Fruit fly (Drosophila melanogaster) whole organism, embryonic: Measurements from ENCODE around the gene GlnRS.
A peak's percentile ranks its signal among the peaks of the same experiment; 100 is the strongest.

Experiments used
- CG11696 ChIP-seq: fragments of 200-800 bp; sonication (Bioruptor generic); IDR thresholded peaks from 2 replicates; pipeline ENCODE4 v1.3.6; 2022; ENCODE audit warnings: missing biosample characterization, missing genetic modification characterization
- CG15479 ChIP-seq: fragments of 200-800 bp; sonication (Bioruptor generic); optimal IDR thresholded peaks from 3 replicates; lab custom pipeline; 2019; ENCODE audit warnings: missing biosample characterization, mild to moderate bottlenecking, missing genetic modification characterization, moderate library complexity
- CG1602 ChIP-seq: fragments of 200-800 bp; sonication (Bioruptor generic); optimal IDR thresholded peaks from 3 replicates; lab custom pipeline; 2016; ENCODE audit warnings: missing biosample characterization, missing genetic modification characterization
- CG16815 ChIP-seq: fragments of 200-800 bp; sonication (Bioruptor generic); optimal IDR thresholded peaks from 3 replicates; lab custom pipeline; 2017; ENCODE audit warnings: missing biosample characterization, mild to moderate bottlenecking, missing genetic modification characterization
- CG2875 ChIP-seq: fragments of 200-800 bp; sonication (Bioruptor generic); optimal IDR thresholded peaks from 2 replicates; lab custom pipeline; 2017; ENCODE audit warnings: missing biosample characterization, mild to moderate bottlenecking, missing genetic modification characterization, missing genetic modification reagents
- CG3281 ChIP-seq: fragments of 200-800 bp; sonication (Bioruptor generic); optimal IDR thresholded peaks from 3 replicates; lab custom pipeline; 2017; ENCODE audit warnings: missing biosample characterization, mild to moderate bottlenecking, missing genetic modification characterization
- CG3838 ChIP-seq: fragments of 200-800 bp; sonication (Bioruptor generic); optimal IDR thresholded peaks from 3 replicates; lab custom pipeline; 2016; ENCODE audit warnings: missing biosample characterization, missing genetic modification characterization
- CG3847 ChIP-seq: fragments of 200-800 bp; sonication (Bioruptor generic); IDR thresholded peaks from 2 replicates; pipeline ENCODE4 v1.3.6; 2022; ENCODE audit warnings: missing biosample characterization, missing genetic modification characterization
- CG4360 ChIP-seq: fragments of 200-800 bp; sonication (Bioruptor generic); IDR thresholded peaks from 2 replicates; pipeline ENCODE4 v1.3.6; 2022; ENCODE audit warnings: missing biosample characterization, missing genetic modification characterization
- CG6683 ChIP-seq: fragments of 200-800 bp; sonication (Bioruptor generic); optimal IDR thresholded peaks from 2 replicates; lab custom pipeline; 2017; ENCODE audit warnings: missing biosample characterization, mild to moderate bottlenecking, missing genetic modification characterization, missing genetic modification reagents
- CG6689 ChIP-seq: fragments of 200-800 bp; sonication (Bioruptor generic); IDR thresholded peaks from 2 replicates; pipeline ENCODE4 v1.3.6; 2022; ENCODE audit warnings: missing biosample characterization, missing genetic modification characterization
- CG7271 ChIP-seq: fragments of 200-800 bp; sonication (Bioruptor generic); optimal IDR thresholded peaks from 2 replicates; lab custom pipeline; 2018; ENCODE audit warnings: missing biosample characterization, mild to moderate bottlenecking, missing genetic modification characterization, moderate library complexity
- CG7556 ChIP-seq: fragments of 200-800 bp; sonication (Bioruptor generic); optimal IDR thresholded peaks from 2 replicates; lab custom pipeline; 2017; ENCODE audit warnings: missing biosample characterization, mild to moderate bottlenecking, missing genetic modification characterization
- CG9797 ChIP-seq: fragments of 200-800 bp; sonication (Bioruptor generic); optimal IDR thresholded peaks from 3 replicates; lab custom pipeline; 2018; ENCODE audit warnings: missing biosample characterization, mild to moderate bottlenecking, missing genetic modification characterization
- Dbx ChIP-seq: fragments of 200-800 bp; sonication (Bioruptor generic); IDR thresholded peaks from 3 replicates; pipeline ENCODE4 v1.3.6; 2022; ENCODE audit warnings: missing biosample characterization, missing genetic modification characterization
- Ets97D ChIP-seq: fragments of 200-800 bp; sonication (Bioruptor generic); optimal IDR thresholded peaks from 3 replicates; lab custom pipeline; 2016; ENCODE audit warnings: missing biosample characterization, missing genetic modification characterization
- H2.0 ChIP-seq: fragments of 200-800 bp; sonication (Bioruptor generic); IDR thresholded peaks from 2 replicates; pipeline ENCODE4 v1.3.6; 2022; ENCODE audit warnings: missing biosample characterization, missing genetic modification characterization
- HLHmδ ChIP-seq: fragments of 200-800 bp; sonication (Bioruptor generic); optimal IDR thresholded peaks from 2 replicates; lab custom pipeline; 2018; ENCODE audit warnings: missing biosample characterization, mild to moderate bottlenecking, missing genetic modification characterization, moderate library complexity
- Hmr ChIP-seq: fragments of 200-800 bp; sonication (Bioruptor generic); optimal IDR thresholded peaks from 3 replicates; lab custom pipeline; 2017; ENCODE audit warnings: mild to moderate bottlenecking, missing biosample characterization, missing genetic modification reagents, missing genetic modification characterization
- Max ChIP-seq: fragments of 200-800 bp; sonication (Bioruptor generic); optimal IDR thresholded peaks from 2 replicates; lab custom pipeline; 2016; ENCODE audit warnings: missing biosample characterization, mild to moderate bottlenecking, missing genetic modification characterization
- NC2α ChIP-seq: fragments of 200-800 bp; sonication (Bioruptor generic); optimal IDR thresholded peaks from 2 replicates; lab custom pipeline; 2016; ENCODE audit warnings: missing biosample characterization, missing genetic modification characterization
- Scr ChIP-seq: fragments of 200-800 bp; sonication (Bioruptor generic); IDR thresholded peaks from 2 replicates; pipeline ENCODE4 v1.3.6; 2022; ENCODE audit warnings: missing biosample characterization, missing genetic modification characterization; ENCODE audit not compliant: partially characterized antibody
- Sin3A ChIP-seq: fragments of >200 bp; optimal IDR thresholded peaks from 2 replicates; lab custom pipeline; 2018
- Tbp ChIP-seq: fragments of >200 bp; optimal IDR thresholded peaks from 2 replicates; lab custom pipeline; 2018; ENCODE audit warnings: missing biosample characterization, missing genetic modification characterization
- br ChIP-seq: fragments of >200 bp; optimal IDR thresholded peaks from 2 replicates; lab custom pipeline; 2017
- dan ChIP-seq: fragments of 200-800 bp; sonication (Bioruptor generic); IDR thresholded peaks from 2 replicates; pipeline ENCODE4 v1.3.6; 2022; ENCODE audit warnings: missing biosample characterization, missing genetic modification characterization
- ftz-f1 ChIP-seq: fragments of 200-800 bp; sonication (Bioruptor generic); optimal IDR thresholded peaks from 2 replicates; lab custom pipeline; 2016; ENCODE audit warnings: missing biosample characterization, missing genetic modification characterization
- gce ChIP-seq: fragments of 200-800 bp; sonication (Bioruptor generic); IDR thresholded peaks from 3 replicates; pipeline ENCODE4 v1.3.6; 2022; ENCODE audit warnings: missing biosample characterization, missing genetic modification characterization
- gro ChIP-seq: fragments of 200-800 bp; sonication (Bioruptor generic); optimal IDR thresholded peaks from 2 replicates; lab custom pipeline; 2016; ENCODE audit warnings: missing biosample characterization, missing genetic modification characterization
- kni ChIP-seq: fragments of 200-800 bp; sonication (Bioruptor generic); optimal IDR thresholded peaks from 3 replicates; lab custom pipeline; 2017; ENCODE audit warnings: mild to moderate bottlenecking, missing biosample characterization, missing genetic modification reagents, missing genetic modification characterization
- lola ChIP-seq, 3 experiments: fragments of >200 bp in 2 of 3; fragments of 200-800 bp in 1 of 3; sonication (Bioruptor generic) in 1 of 3; optimal IDR thresholded peaks; 2 replicates each; lab custom pipeline; 2017 to 2019; ENCODE audit warnings: missing biosample characterization in 3 of 3, missing genetic modification characterization in 3 of 3, mild to moderate bottlenecking in 1 of 3, moderate library complexity in 1 of 3
- lov ChIP-seq, 2 experiments: fragments of 200-800 bp in 1 of 2; fragments of >200 bp in 1 of 2; sonication (Bioruptor generic) in 1 of 2; IDR thresholded peaks in 1 of 2; optimal IDR thresholded peaks in 1 of 2; 2 replicates in 1 of 2; 3 replicates in 1 of 2; pipeline versions ENCODE4 v1.3.6 to Lab custom; 2017 to 2022; ENCODE audit warnings: missing biosample characterization in 1 of 2, missing genetic modification characterization in 1 of 2
- nerfin-1 ChIP-seq: fragments of 200-800 bp; sonication (Bioruptor generic); optimal IDR thresholded peaks from 3 replicates; lab custom pipeline; 2019; ENCODE audit warnings: missing biosample characterization, mild to moderate bottlenecking, missing genetic modification characterization, moderate library complexity
- nom ChIP-seq: fragments of 200-800 bp; sonication (Bioruptor generic); optimal IDR thresholded peaks from 2 replicates; lab custom pipeline; 2017; ENCODE audit warnings: missing biosample characterization, missing genetic modification characterization, mild to moderate bottlenecking, moderate library complexity, missing genetic modification reagents
- pho ChIP-seq: fragments of 200-800 bp; sonication (Bioruptor generic); optimal IDR thresholded peaks from 2 replicates; lab custom pipeline; 2016; ENCODE audit warnings: missing biosample characterization, missing genetic modification characterization
- prd ChIP-seq, 3 experiments: fragments of >200 bp in 2 of 3; fragments of 200-800 bp in 1 of 3; sonication (Bioruptor generic) in 1 of 3; optimal IDR thresholded peaks in 2 of 3; IDR thresholded peaks in 1 of 3; 2 replicates in 2 of 3; 3 replicates in 1 of 3; pipeline versions ENCODE4 v1.3.6 to Lab custom; 2017 to 2022; ENCODE audit warnings: missing biosample characterization in 1 of 3, missing genetic modification characterization in 1 of 3
- pzg ChIP-seq: fragments of 200-800 bp; sonication (Bioruptor generic); optimal IDR thresholded peaks from 3 replicates; lab custom pipeline; 2018; ENCODE audit warnings: missing biosample characterization, mild to moderate bottlenecking, missing genetic modification characterization, moderate library complexity
- row ChIP-seq: fragments of 200-800 bp; sonication (Bioruptor generic); IDR thresholded peaks from 3 replicates; pipeline ENCODE4 v1.3.6; 2022; ENCODE audit warnings: missing biosample characterization, missing genetic modification characterization
- sc ChIP-seq, 3 experiments: fragments of >200 bp in 2 of 3; fragments of 200-800 bp in 1 of 3; sonication (Bioruptor generic) in 1 of 3; optimal IDR thresholded peaks; 2 replicates in 2 of 3; 3 replicates in 1 of 3; lab custom pipeline; 2017; ENCODE audit warnings: mild to moderate bottlenecking in 1 of 3, missing biosample characterization in 1 of 3, missing genetic modification characterization in 1 of 3, missing genetic modification reagents in 1 of 3
- slp2 ChIP-seq: fragments of 200-800 bp; sonication (Bioruptor generic); optimal IDR thresholded peaks from 2 replicates; lab custom pipeline; 2016; ENCODE audit warnings: missing biosample characterization, missing genetic modification characterization
- stwl ChIP-seq: fragments of 200-800 bp; sonication (Bioruptor generic); optimal IDR thresholded peaks from 3 replicates; lab custom pipeline; 2018; ENCODE audit warnings: missing biosample characterization, mild to moderate bottlenecking, missing genetic modification characterization, moderate library complexity
- tll ChIP-seq, 2 experiments: fragments of 200-800 bp in 1 of 2; fragments of >200 bp in 1 of 2; sonication (Bioruptor generic) in 1 of 2; optimal IDR thresholded peaks; 2 replicates each; lab custom pipeline; 2017 to 2019; ENCODE audit warnings: missing biosample characterization in 2 of 2, missing genetic modification characterization in 2 of 2, mild to moderate bottlenecking in 1 of 2, moderate library complexity in 1 of 2
- ttk ChIP-seq: fragments of 200-800 bp; sonication (Bioruptor generic); IDR thresholded peaks from 2 replicates; pipeline ENCODE4 v2.1.2; 2022; ENCODE audit warnings: missing biosample characterization, missing genetic modification characterization
- tx ChIP-seq: fragments of 200-800 bp; sonication (Bioruptor generic); optimal IDR thresholded peaks from 2 replicates; lab custom pipeline; 2016; ENCODE audit warnings: missing biosample characterization, missing genetic modification characterization
- zen ChIP-seq: fragments of 200-800 bp; sonication (Bioruptor generic); optimal IDR thresholded peaks from 3 replicates; lab custom pipeline; 2018; ENCODE audit warnings: missing biosample characterization, mild to moderate bottlenecking, missing genetic modification characterization, moderate library complexity
- zfh1 ChIP-seq: fragments of 200-800 bp; sonication (Bioruptor generic); IDR thresholded peaks from 3 replicates; pipeline ENCODE4 v1.3.6; 2022; ENCODE audit warnings: missing biosample characterization, missing genetic modification characterization

The GlnRS gene

DNA sequence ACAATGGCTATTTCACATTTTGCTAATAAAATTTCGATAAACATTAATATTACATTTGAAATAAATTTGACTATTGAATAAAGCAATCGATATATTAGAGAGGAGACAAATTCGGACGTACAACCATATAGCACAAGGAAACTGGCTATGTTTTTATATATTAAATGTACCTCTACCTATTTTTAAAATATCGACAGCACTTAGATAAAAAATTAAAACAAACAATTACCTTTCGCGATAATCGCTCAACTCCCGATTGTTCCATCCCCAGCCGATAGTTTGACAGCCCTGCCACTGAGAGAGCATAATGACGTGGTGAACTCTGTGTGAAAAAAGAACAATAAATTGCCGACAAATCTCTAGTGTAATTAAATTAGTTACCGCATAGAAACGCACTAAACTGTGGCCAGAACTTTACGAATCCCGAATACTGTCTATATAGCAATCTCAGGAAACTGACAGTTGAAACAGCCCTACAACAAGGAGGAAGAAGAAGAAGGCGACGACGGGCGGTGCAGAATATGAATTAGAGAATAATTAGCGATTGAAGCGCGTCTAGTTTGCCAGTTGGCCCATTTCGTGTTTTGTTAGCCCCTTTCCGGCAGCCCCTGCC lies 6.8 kb downstream of the GlnRS start, which contains the start of gene CG11857 (continued):
- TF ChIP-seq NC2α (GFP tag; lab: Kevin White, UChicago) (peak; percentile 90), CG7556 (peak; percentile 96), CG6689 (GFP tag; lab: Robert Waterston, UW) (peak; percentile 98), pho (GFP tag; lab: Kevin White, UChicago) (peak; percentile 98), dan (peak; percentile 97), CG1602 (GFP tag; lab: Kevin White, UChicago) (peak; percentile 99), Dbx (GFP tag; lab: Robert Waterston, UW) (peak; percentile 99), lola (GFP tag; optimal IDR thresholded peaks at IDR 0.05; lab: Kevin White, UChicago) (peak in 1 of 3 experiments; percentile 97), CG4360 (GFP tag; lab: Robert Waterston, UW) (peak; percentile 75), CG15479 (GFP tag; lab: Kevin White, UChicago) (peak; percentile 30), sc (optimal IDR thresholded peaks at IDR 0.05; lab: Kevin White, UChicago) (no peak), sc (GFP tag; optimal IDR thresholded peaks at IDR 0.05; lab: Kevin White, UChicago) (peak; percentile 94), zfh1 (GFP tag; lab: Robert Waterston, UW) (peak; percentile 99), nom (GFP tag; lab: Kevin White, UChicago) (peak; percentile 80), zen (tag; lab: Kevin White, UChicago) (peak; percentile 99), CG16815 (GFP tag; lab: Kevin White, UChicago) (peak; percentile 97), br (no peak), prd (optimal IDR thresholded peaks at IDR 0.05; lab: Kevin White, UChicago) (no peak), prd (GFP tag; IDR thresholded peaks at IDR 0.05; lab: Robert Waterston, UW) (peak; percentile 100), lov (optimal IDR thresholded peaks at IDR 0.05; lab: Kevin White, UChicago) (no peak), lov (GFP tag; IDR thresholded peaks at IDR 0.05; lab: Robert Waterston, UW) (peak; percentile 98), CG6683 (peak; percentile 87), Tbp (no peak), slp2 (peak; percentile 96), pzg (GFP tag; lab: Kevin White, UChicago) (peak; percentile 89), CG7271 (tag; lab: Kevin White, UChicago) (peak; percentile 95), Hmr (GFP tag; lab: Kevin White, UChicago) (peak; percentile 97), CG3838 (peak; percentile 95), tx (GFP tag; lab: Kevin White, UChicago) (peak; percentile 96), nerfin-1 (tag; lab: Kevin White, UChicago) (peak; percentile 95), CG2875 (GFP tag; lab: Kevin White, UChicago) (peak; percentile 90), gce (GFP tag; lab: Robert Waterston, UW) (peak; percentile 96), gro (GFP tag; lab: Kevin White, UChicago) (peak; percentile 98), kni (peak; percentile 88), CG3847 (peak; percentile 99), tll (GFP tag; optimal IDR thresholded peaks at IDR 0.05; lab: Kevin White, UChicago) (peak; percentile 45 to 68)
- TF ChIP-seq, all 482 proteins: peak for 461

DNA sequence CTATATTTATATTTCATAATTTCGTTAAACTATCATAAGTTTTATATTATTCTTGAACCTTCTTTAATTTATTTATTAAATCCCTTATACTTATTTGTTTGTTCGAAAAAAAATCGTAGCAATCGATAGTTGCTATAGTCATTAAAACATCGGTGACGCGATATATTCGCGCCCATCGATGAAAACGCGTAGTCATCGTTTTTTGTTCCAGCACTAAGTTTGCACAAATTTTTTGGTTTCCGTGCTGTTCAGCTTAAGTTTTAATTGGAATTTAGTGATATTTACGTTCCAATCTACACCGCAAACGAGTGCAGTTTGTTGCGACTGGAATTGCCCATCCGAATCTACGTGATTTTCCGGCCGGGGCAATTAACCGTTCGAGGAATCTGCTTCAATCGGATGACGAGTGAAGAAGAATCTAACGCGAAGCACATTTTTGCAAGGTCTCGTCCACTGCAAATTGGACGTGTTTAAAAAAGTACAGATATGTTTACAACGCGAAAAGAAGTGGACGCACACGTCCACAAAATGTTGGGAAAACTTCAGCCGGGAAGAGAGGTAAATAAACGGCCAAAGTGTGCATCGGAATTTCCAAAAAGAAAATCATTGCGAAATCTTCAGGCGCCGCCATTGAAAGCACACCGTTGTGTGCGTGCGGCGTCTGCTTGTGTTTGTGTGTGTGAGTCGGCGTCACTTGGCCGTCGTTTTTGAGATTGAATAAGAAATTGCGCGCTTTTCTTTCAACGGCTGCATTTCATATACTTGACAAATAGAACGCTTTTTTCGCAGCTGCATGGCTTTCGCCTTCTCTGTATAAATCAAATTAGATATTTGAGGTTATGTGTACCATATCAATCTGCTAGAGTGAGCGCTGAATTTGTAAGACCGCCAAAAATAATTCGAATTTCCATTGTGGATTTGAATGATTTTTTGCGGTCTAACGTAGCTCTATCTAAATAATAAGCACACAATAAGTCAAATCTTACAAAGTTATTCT lies 16.1 kb downstream of the GlnRS start, which contains the start of gene Nup358:
Gene Nup358 (plus strand): TSS at position 204 of the 997 bp plus-strand sequence.
- TF ChIP-seq Ets97D (GFP tag; lab: Kevin White, UChicago) (peak; percentile 80), HLHmδ (no peak), ttk (GFP tag; lab: Robert Waterston, UW) (no peak), Dbx (GFP tag; lab: Robert Waterston, UW) (peak; percentile 54; the same call in 1 of the 3 replicates), stwl (tag; lab: Kevin White, UChicago) (peak; percentile 62), row (GFP tag; lab: Robert Waterston, UW) (peak; percentile 64), ftz-f1 (GFP tag; lab: Kevin White, UChicago) (no peak), Max (GFP tag; lab: Kevin White, UChicago) (no peak), Scr (GFP tag; lab: Robert Waterston, UW) (peak; percentile 98), CG11696 (GFP tag; lab: Robert Waterston, UW) (no peak), Sin3A (lab: Kevin White, UChicago) (peak; percentile 75), H2.0 (GFP tag; lab: Robert Waterston, UW) (no peak), CG9797 (GFP tag; lab: Kevin White, UChicago) (peak; percentile 8), CG3281 (no peak)
